Fruit fly (Drosophila melanogaster) whole organism, pupa: ENCODE results near the gene Oat.

Source experiments
- CG14655 ChIP-seq: fragments of 200-800 bp; sonication (Bioruptor generic); optimal IDR thresholded peaks from 3 replicates; lab custom pipeline; 2017; ENCODE audit warnings: mild to moderate bottlenecking, missing biosample characterization, missing genetic modification reagents, missing genetic modification characterization
- CG15710 ChIP-seq: fragments of 200-800 bp; sonication (Bioruptor generic); optimal IDR thresholded peaks from 2 replicates; lab custom pipeline; 2018; ENCODE audit warnings: missing biosample characterization, mild to moderate bottlenecking, missing genetic modification characterization, moderate library complexity
- CG34367 ChIP-seq: fragments of 200-800 bp; sonication (Bioruptor generic); optimal IDR thresholded peaks from 2 replicates; lab custom pipeline; 2018; ENCODE audit warnings: missing biosample characterization, mild to moderate bottlenecking, missing genetic modification characterization
- CG8159 ChIP-seq: fragments of 200-800 bp; sonication (Bioruptor generic); optimal IDR thresholded peaks from 3 replicates; lab custom pipeline; 2018; ENCODE audit warnings: missing biosample characterization, mild to moderate bottlenecking, missing genetic modification characterization, moderate library complexity
- CG9948 ChIP-seq: fragments of 200-800 bp; sonication (Bioruptor generic); optimal IDR thresholded peaks from 2 replicates; lab custom pipeline; 2018; ENCODE audit warnings: missing biosample characterization, mild to moderate bottlenecking, missing genetic modification characterization, moderate library complexity
- EcR ChIP-seq: fragments of 200-800 bp; sonication (Bioruptor generic); optimal IDR thresholded peaks from 3 replicates; lab custom pipeline; 2019; ENCODE audit warnings: missing biosample characterization, missing genetic modification characterization, mild to moderate bottlenecking, moderate library complexity, missing genetic modification reagents
- Pif1B ChIP-seq: fragments of 200-800 bp; sonication (Bioruptor generic); optimal IDR thresholded peaks from 3 replicates; lab custom pipeline; 2016; ENCODE audit warnings: missing biosample characterization, missing genetic modification characterization

DNA sequence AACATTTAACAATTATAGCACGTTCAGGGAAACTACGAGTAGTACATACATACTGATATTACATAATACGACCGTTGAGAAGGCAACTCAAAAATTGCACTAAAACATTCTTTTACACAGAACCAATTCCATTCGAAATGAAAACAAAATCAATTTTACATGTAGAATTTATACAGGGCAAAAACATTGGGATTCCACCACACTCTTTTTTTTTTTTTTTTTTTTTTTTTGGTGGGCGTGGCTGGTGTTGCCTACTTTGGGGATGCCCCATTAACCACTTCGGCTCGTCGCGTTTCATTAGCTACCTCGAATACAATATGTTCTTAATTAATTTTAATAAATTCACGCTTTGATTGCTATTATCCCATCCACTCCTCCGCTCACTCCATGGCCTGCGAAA, 937 bp upstream of the Oat start:
- TF ChIP-seq CG34367 (peak; percentile 57), CG9948 (tag; lab: Kevin White, UChicago) (peak; percentile 24), CG15710 (tag; lab: Kevin White, UChicago) (peak; percentile 67), CG8159 (tag; lab: Kevin White, UChicago) (peak; percentile 51), EcR (GFP tag; lab: Kevin White, UChicago) (no peak), Pif1B (no peak), CG14655 (GFP tag; lab: Kevin White, UChicago) (peak; percentile 47)
